Worm (Caenorhabditis elegans): ENCODE data around the gene cyb-3.
A peak's percentile ranks its signal among the peaks of the same experiment; 100 is the strongest.

The cyb-3 gene

DNA sequence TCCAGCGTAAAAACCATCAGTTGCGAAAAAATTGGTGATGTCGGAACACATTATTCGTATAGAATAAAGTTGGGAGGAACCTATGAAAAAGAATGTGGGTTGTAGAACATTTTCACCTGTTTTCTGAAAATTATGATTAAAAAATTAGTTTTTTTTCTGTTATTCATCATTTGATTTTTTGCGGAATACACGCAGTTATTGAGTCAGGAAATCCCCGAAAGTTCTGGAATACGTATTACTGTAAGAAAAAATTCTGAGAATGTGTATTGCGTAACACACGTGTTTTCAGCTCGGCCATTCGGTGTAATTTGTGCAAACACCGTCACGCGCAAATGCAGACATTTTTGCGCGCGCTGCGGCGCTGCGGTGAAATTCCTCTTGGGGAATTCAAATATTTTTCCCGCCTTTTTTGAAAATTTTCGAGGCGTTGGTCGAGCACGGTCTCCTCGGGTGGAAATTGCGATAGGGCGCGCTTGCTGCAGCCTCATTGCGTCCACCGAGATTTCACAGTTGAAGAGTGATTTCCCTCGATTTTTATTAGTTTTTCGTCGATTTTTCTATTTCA lies 6.6 kb upstream of the cyb-3 start, which contains the start of gene srh-170:
Gene srh-170, minus strand, starts transcription at position 51 of the 565 bp plus-strand sequence.
- TF ChIP-seq scrt-1 (GFP tag; IDR thresholded peaks at IDR 0.05) (0 out of 2 replicates have a peak, but pooled peaks have one; percentile 29), flt-1 (GFP tag; IDR thresholded peaks at IDR 0.05) (no peak), ets-7 (tag; optimal IDR thresholded peaks at IDR 0.05) (no peak), pes-1 (GFP tag; IDR thresholded peaks at IDR 0.05) (peak; percentile 15; the same call in 1 of the 2 replicates)

DNA sequence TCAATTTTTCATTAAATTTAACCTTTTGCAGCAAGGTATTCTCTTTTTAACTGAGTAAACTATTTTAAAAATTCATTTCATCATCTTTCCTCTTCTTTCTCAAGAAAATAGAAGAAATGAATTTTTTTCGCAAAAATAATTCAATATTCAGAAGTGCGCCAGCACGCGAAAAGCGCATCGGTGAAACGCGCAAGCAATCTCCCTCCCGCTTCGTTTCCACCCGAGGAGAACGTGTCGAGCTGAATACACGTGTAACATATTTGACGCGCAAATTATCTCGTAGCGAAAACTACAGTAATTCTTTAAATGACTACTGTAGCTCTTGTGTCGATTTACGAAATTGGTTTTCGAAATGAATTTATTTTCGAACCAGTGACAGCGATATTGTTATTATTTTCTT lies 3.4 kb upstream of the cyb-3 start:
- TF ChIP-seq tbx-11 (GFP tag; IDR thresholded peaks at IDR 0.05) (no peak), aly-1 (tag; optimal IDR thresholded peaks at IDR 0.05) (no peak), hnd-1 (tag; optimal IDR thresholded peaks at IDR 0.05) (no peak), hmbx-1 (tag; optimal IDR thresholded peaks at IDR 0.05) (no peak), pes-1 (GFP tag; IDR thresholded peaks at IDR 0.05) (no peak), ceh-13 (GFP tag; optimal IDR thresholded peaks at IDR 0.05) (no peak)

DNA sequence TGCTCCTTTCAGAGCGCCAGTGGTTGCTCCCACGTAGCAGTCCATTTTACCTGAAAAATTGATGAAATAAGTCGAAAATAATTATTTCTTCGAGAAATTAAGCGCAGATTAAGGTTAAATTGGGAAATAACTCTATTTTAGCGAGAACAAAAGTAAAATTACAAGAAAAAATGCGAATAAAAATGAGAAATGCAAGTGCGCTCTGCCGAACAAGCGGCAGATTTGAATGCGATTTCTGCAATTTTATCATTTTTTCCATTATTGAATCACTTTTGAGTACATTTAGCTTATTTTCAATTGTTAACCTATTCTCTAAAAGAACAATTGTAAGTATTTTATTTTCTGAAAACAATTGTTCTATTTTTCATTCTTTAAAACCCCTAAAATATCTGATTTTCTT lies 590 bp upstream of the cyb-3 start, which contains the start of gene T06E6.1:
Gene T06E6.1, minus strand, starts transcription at position 56 of the 400 bp plus-strand sequence.
- TF ChIP-seq F13C5.2 (tag; optimal IDR thresholded peaks at IDR 0.05) = no peak
- TF ChIP-seq hmbx-1 (tag; optimal IDR thresholded peaks at IDR 0.05) = no peak
- no peak for TF ChIP-seq tra-4 (tag; optimal IDR thresholded peaks at IDR 0.05)
- no peak for TF ChIP-seq ceh-36 (tag; optimal IDR thresholded peaks at IDR 0.05)
- TF ChIP-seq tbx-37 (GFP tag; conservative IDR thresholded peaks at IDR 0.05) = no peak
- no peak for TF ChIP-seq B0310.2 (tag; optimal IDR thresholded peaks at IDR 0.05)
- TF ChIP-seq scrt-1 (GFP tag; IDR thresholded peaks at IDR 0.05) = no peak
- no peak for TF ChIP-seq ceh-13 (GFP tag; optimal IDR thresholded peaks at IDR 0.05)
- no peak for TF ChIP-seq hmg-4 (GFP tag; optimal IDR thresholded peaks at IDR 0.05)
- no peak for TF ChIP-seq ama-1 (optimal IDR thresholded peaks at IDR 0.05)
- no peak for TF ChIP-seq pes-1 (GFP tag; IDR thresholded peaks at IDR 0.05)

DNA sequence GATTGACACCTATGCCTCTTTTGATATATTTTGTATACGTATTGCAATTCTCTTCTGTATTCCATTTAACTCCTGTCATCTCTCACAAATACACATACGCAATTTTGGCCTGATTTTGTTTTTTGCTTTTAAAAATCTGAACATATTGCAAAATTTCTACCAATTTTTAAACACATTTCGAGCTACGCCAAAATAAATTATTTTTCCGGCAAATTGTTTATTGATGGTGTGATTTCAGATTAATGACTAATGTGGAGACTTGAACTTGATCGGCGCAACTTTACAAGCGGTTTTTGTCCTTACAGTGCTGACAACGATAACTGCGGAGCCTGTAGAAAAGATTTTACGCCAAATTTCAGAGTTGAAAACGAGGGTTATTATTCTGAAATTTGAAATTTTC lies 1.6 kb downstream of the cyb-3 start:
- TF ChIP-seq scrt-1 (GFP tag; IDR thresholded peaks at IDR 0.05) = no peak
- TF ChIP-seq F13C5.2 (tag; optimal IDR thresholded peaks at IDR 0.05) = no peak
- no peak for TF ChIP-seq hnd-1 (tag; optimal IDR thresholded peaks at IDR 0.05)
- TF ChIP-seq pes-1 (GFP tag; IDR thresholded peaks at IDR 0.05) = no peak
- no peak for TF ChIP-seq hmbx-1 (tag; optimal IDR thresholded peaks at IDR 0.05)
- no peak for TF ChIP-seq ceh-13 (GFP tag; optimal IDR thresholded peaks at IDR 0.05)
- no peak for TF ChIP-seq B0310.2 (tag; optimal IDR thresholded peaks at IDR 0.05)
- TF ChIP-seq hmg-4 (GFP tag; optimal IDR thresholded peaks at IDR 0.05) = no peak
- no peak for TF ChIP-seq tbx-11 (GFP tag; IDR thresholded peaks at IDR 0.05)

DNA sequence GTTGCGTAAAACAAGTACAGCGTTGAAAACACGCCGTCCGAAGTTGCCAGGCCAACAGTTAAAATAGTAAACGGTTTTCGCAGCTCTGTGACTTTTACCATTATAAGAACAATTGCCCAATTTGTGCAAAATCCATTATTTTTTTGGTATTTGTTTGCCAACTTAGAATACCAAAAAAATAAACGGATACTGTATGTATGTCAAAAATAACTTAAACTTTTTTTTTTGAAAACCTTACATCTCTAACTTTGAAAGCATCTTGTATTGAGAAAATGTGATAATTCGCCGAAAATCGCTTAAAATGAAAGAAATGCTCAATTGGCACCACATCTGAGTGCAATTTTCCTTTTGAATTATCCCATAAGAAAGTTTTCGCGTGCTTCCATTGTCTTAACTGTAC lies 3.2 kb downstream of the cyb-3 start, which contains the start of gene fbxa-199:
Gene fbxa-199, minus strand, starts transcription at position 101 of the 400 bp plus-strand sequence.
- no peak for TF ChIP-seq hnd-1 (tag; optimal IDR thresholded peaks at IDR 0.05)

DNA sequence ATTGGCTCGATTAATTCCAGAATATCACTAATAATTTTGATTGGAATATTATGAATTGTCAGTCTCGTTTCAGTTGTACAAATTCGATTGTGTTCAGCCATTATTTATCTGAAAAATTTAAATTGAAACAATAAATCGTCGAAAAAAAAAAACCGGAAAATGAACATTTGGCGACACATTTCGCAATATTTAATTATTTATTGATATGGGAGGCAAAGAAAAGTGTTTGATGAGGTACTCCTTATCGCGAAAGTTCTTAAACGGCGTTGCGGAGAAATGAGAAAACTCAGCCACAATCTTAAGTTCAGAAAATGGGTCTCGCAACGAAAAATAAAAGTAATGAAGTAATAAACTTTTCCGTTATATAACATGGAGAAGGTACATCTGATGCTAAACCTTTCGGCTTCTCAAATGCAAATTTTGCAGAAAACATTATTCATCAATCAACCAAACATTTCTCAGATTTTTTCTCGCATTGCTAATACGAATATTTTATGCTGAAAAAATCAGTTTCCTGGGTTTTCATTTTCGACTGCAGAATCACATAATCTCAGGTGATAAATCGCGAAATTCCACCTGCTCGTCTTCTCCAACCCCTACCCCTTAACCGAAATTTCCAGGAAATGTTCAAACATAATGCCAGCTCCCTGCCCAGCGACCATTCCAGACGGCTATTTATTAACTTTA lies 4.3 kb downstream of the cyb-3 start, which contains the start of the genes T06E6.15 and sri-7:
Gene T06E6.15, minus strand, starts transcription at position 101 of the 687 bp plus-strand sequence.
Gene sri-7, plus strand, starts transcription at position 637 of the 687 bp plus-strand sequence.
- no peak for TF ChIP-seq hnd-1 (tag; optimal IDR thresholded peaks at IDR 0.05)
- no peak for TF ChIP-seq ama-1 (optimal IDR thresholded peaks at IDR 0.05)
- TF ChIP-seq hmg-4 (GFP tag; optimal IDR thresholded peaks at IDR 0.05) = no peak

DNA sequence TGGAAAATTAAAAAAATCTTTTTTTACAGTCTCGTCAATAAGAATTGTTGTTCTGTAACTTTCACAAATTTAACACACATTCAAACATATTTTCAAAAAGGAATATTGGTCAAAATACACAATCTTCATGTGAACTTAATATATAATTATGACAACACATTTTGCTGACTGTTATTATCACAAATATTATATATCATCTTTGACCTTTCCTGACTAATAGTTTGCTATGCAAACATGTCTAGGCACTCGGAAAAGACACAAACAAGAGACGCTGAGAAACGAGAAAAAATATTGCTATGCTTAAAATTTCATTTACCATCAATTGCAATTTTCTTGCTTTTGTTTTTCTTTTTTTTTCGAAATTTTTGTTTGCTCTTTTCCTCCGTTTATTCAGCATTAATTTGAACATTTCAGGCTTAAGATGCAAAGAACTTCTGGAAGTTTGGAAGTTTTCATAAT lies 6.4 kb downstream of the cyb-3 start, which contains the start of gene fbxa-135:
Gene fbxa-135, plus strand, starts transcription at position 409 of the 459 bp plus-strand sequence.
- TF ChIP-seq hmg-4 (GFP tag; optimal IDR thresholded peaks at IDR 0.05) (no peak), tbx-37 (GFP tag; conservative IDR thresholded peaks at IDR 0.05) (no peak), tbx-11 (GFP tag; IDR thresholded peaks at IDR 0.05) (no peak), pes-1 (GFP tag; IDR thresholded peaks at IDR 0.05) (no peak), sea-1 (GFP tag; conservative IDR thresholded peaks at IDR 0.05) (no peak), ceh-36 (tag; optimal IDR thresholded peaks at IDR 0.05) (no peak), ceh-13 (GFP tag; optimal IDR thresholded peaks at IDR 0.05) (no peak), hnd-1 (tag; optimal IDR thresholded peaks at IDR 0.05) (no peak), tra-4 (tag; optimal IDR thresholded peaks at IDR 0.05) (no peak), ets-7 (tag; optimal IDR thresholded peaks at IDR 0.05) (no peak), hmbx-1 (tag; optimal IDR thresholded peaks at IDR 0.05) (no peak), B0310.2 (tag; optimal IDR thresholded peaks at IDR 0.05) (no peak), aly-1 (tag; optimal IDR thresholded peaks at IDR 0.05) (no peak)

DNA sequence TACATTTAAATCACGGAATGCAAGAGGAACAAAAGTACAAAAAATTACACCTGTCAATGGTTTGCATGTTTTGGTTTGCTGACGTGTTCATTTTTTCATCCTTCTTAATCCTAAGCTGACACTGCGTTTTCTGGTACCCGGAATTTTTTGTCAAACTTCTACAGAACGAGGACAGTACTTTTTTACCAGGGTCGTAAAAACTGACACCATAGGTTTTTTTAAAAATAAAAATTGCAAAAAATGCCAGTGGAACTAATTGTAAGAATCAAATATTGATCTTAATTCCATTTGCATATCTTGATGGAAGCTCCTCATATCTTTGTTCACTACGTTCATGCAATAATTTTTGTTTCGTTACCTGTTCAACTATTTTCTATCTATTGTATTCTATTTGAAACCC lies 9.4 kb downstream of the cyb-3 start, which contains the start of gene srh-258:
Gene srh-258, plus strand, starts transcription at position 301 of the 400 bp plus-strand sequence.
- TF ChIP-seq B0310.2 (tag; optimal IDR thresholded peaks at IDR 0.05) (no peak), aly-1 (tag; optimal IDR thresholded peaks at IDR 0.05) (no peak), pes-1 (GFP tag; IDR thresholded peaks at IDR 0.05) (no peak), ets-7 (tag; optimal IDR thresholded peaks at IDR 0.05) (no peak), tra-4 (tag; optimal IDR thresholded peaks at IDR 0.05) (no peak), flt-1 (GFP tag; IDR thresholded peaks at IDR 0.05) (no peak), tbx-37 (GFP tag; conservative IDR thresholded peaks at IDR 0.05) (no peak), scrt-1 (GFP tag; IDR thresholded peaks at IDR 0.05) (no peak), F13C5.2 (tag; optimal IDR thresholded peaks at IDR 0.05) (no peak), hnd-1 (tag; optimal IDR thresholded peaks at IDR 0.05) (no peak), sea-1 (GFP tag; conservative IDR thresholded peaks at IDR 0.05) (no peak), tbx-11 (GFP tag; IDR thresholded peaks at IDR 0.05) (no peak), ceh-13 (GFP tag; optimal IDR thresholded peaks at IDR 0.05) (no peak), ama-1 (optimal IDR thresholded peaks at IDR 0.05) (no peak), hmbx-1 (tag; optimal IDR thresholded peaks at IDR 0.05) (no peak), ceh-36 (tag; optimal IDR thresholded peaks at IDR 0.05) (no peak), hmg-4 (GFP tag; optimal IDR thresholded peaks at IDR 0.05) (no peak)
